Fruit fly (Drosophila melanogaster) whole organism, embryonic: ENCODE data around the gene Chchd2.

Experiments
- Abd-B ChIP-seq: fragments of 200-800 bp; sonication (Bioruptor generic); optimal IDR thresholded peaks from 2 replicates; lab custom pipeline; 2018; ENCODE audit warnings: missing biosample characterization, mild to moderate bottlenecking, missing genetic modification characterization, moderate library complexity
- CG18011 ChIP-seq: fragments of 200-800 bp; sonication (Bioruptor generic); optimal IDR thresholded peaks from 2 replicates; lab custom pipeline; 2017; ENCODE audit warnings: missing biosample characterization, missing genetic modification characterization, mild to moderate bottlenecking, moderate library complexity, missing genotype
- caup ChIP-seq: fragments of 200-800 bp; sonication (Bioruptor generic); optimal IDR thresholded peaks from 3 replicates; lab custom pipeline; 2017; ENCODE audit warnings: missing biosample characterization, mild to moderate bottlenecking, missing genetic modification characterization, moderate library complexity; ENCODE audit not compliant: severe bottlenecking
- cg ChIP-seq: fragments of 200-800 bp; sonication (Bioruptor generic); optimal IDR thresholded peaks from 3 replicates; lab custom pipeline; 2019; ENCODE audit warnings: missing biosample characterization, mild to moderate bottlenecking, missing genetic modification characterization, moderate library complexity

- TF ChIP-seq Abd-B (GFP tag; lab: Kevin White, UChicago) (no peak), CG18011 (no peak), cg (GFP tag; lab: Kevin White, UChicago) (no peak), caup (GFP tag; lab: Kevin White, UChicago) (no peak)
Measured at dm6 chrX:17175558-17176189, 26.9 kb downstream of the Chchd2 start.
